Worm (Caenorhabditis elegans) whole organism, L3 larva: ENCODE data around the gene cyd-1.

Experiments
- aly-2 ChIP-seq: fragments of 150-350 bp; optimal IDR thresholded peaks from 2 replicates; lab custom pipeline; 2014; ENCODE audit warnings: missing biosample characterization, missing genetic modification characterization
- ceh-16 ChIP-seq: sonication (generic microtip); optimal IDR thresholded peaks from 2 replicates; lab custom pipeline; 2017; ENCODE audit warnings: missing biosample characterization, missing genetic modification characterization
- ceh-82 ChIP-seq: fragments of 150-350 bp; optimal IDR thresholded peaks from 2 replicates; lab custom pipeline; 2014; ENCODE audit warnings: missing biosample characterization, missing genetic modification characterization
- daf-12 ChIP-seq: fragments of 150-350 bp; optimal IDR thresholded peaks from 2 replicates; lab custom pipeline; 2014; ENCODE audit warnings: missing biosample characterization, missing genetic modification reagents, missing genetic modification characterization
- egl-27 ChIP-seq: sonication (generic microtip); optimal IDR thresholded peaks from 4 replicates; lab custom pipeline; 2017; ENCODE audit warnings: missing biosample characterization, missing genetic modification reagents, missing genetic modification characterization
- nhr-11 ChIP-seq: fragments of 150-350 bp; optimal IDR thresholded peaks from 2 replicates; lab custom pipeline; 2014; ENCODE audit warnings: missing biosample characterization, missing genetic modification characterization
- nhr-237 ChIP-seq: fragments of 150-350 bp; optimal IDR thresholded peaks from 2 replicates; lab custom pipeline; 2014; ENCODE audit warnings: missing biosample characterization, missing genetic modification characterization
- nhr-25 ChIP-seq: sonication (generic microtip); optimal IDR thresholded peaks from 2 replicates; lab custom pipeline; 2017; ENCODE audit warnings: missing biosample characterization, missing genetic modification characterization
- nhr-28 ChIP-seq: fragments of 150-350 bp; optimal IDR thresholded peaks from 2 replicates; lab custom pipeline; 2014; ENCODE audit warnings: missing biosample characterization, missing genetic modification characterization
- nhr-76 ChIP-seq: fragments of 150-350 bp; sonication (generic microtip); optimal IDR thresholded peaks from 5 replicates; lab custom pipeline; 2014; ENCODE audit warnings: missing biosample characterization, missing genetic modification characterization
- pqm-1 ChIP-seq: fragments of 150-350 bp; optimal IDR thresholded peaks from 2 replicates; lab custom pipeline; 2017; ENCODE audit warnings: missing biosample characterization, missing genetic modification characterization, inconsistent platforms
- ztf-11 ChIP-seq: fragments of 150-350 bp; optimal IDR thresholded peaks from 2 replicates; lab custom pipeline; 2014; ENCODE audit warnings: missing biosample characterization, missing genetic modification characterization

- TF ChIP-seq nhr-76 (tag; lab: Kevin White, UChicago): no peak
- no peak for TF ChIP-seq nhr-11 (tag; lab: Kevin White, UChicago)
- TF ChIP-seq ztf-11 (tag; lab: Kevin White, UChicago): no peak
- TF ChIP-seq nhr-28 (tag; lab: Kevin White, UChicago): no peak
- no peak for TF ChIP-seq ceh-82 (tag; lab: Kevin White, UChicago)
- no peak for TF ChIP-seq ceh-16 (tag; lab: Kevin White, UChicago)
- no peak for TF ChIP-seq aly-2 (tag; lab: Kevin White, UChicago)
- no peak for TF ChIP-seq nhr-25 (tag; lab: Kevin White, UChicago)
- TF ChIP-seq daf-12: no peak
- TF ChIP-seq nhr-237 (tag; lab: Kevin White, UChicago): no peak
- no peak for TF ChIP-seq egl-27
- TF ChIP-seq pqm-1 (tag; lab: Kevin White, UChicago): no peak
Measured at ce11 chrII:12987799-12988198, 7.4 kb downstream of the cyd-1 start.
